Fruit fly (Drosophila melanogaster) Kc167 (cell line): Measurements from ENCODE around the gene Osi10b.

Source experiments
- Myc ChIP-seq: fragments of >200 bp; optimal IDR thresholded peaks from 2 replicates; lab custom pipeline; 2017; ENCODE audit warnings: missing external identifiers
- Sin3A ChIP-seq: fragments of >200 bp; optimal IDR thresholded peaks from 2 replicates; lab custom pipeline; 2018; ENCODE audit warnings: missing external identifiers
- insv ChIP-seq: fragments of >200 bp; optimal IDR thresholded peaks from 3 replicates; lab custom pipeline; 2018; ENCODE audit warnings: missing external identifiers
- ttk ChIP-seq: sonication (Bioruptor generic); optimal IDR thresholded peaks from 2 replicates; lab custom pipeline; 2017; ENCODE audit warnings: missing external identifiers

dm6 chr3R:6315078-6315477 lies 49.1 kb downstream of the Osi10b start:
- TF ChIP-seq Sin3A (lab: Kevin White, UChicago) (no peak), ttk (lab: Kevin White, UChicago) (no peak), Myc (no peak), insv (no peak)
